Worm (Caenorhabditis elegans) whole organism, L4/young adult: ENCODE data around the gene hcp-3.

Experiments used
- W03F9.2 ChIP-seq: fragments of 150-350 bp; optimal IDR thresholded peaks from 2 replicates; lab custom pipeline; 2014; ENCODE audit warnings: missing biosample characterization, missing genetic modification characterization
- him-1 ChIP-seq: sonication (generic microtip); optimal IDR thresholded peaks from 2 replicates; lab custom pipeline; 2016; ENCODE audit warnings: missing genotype, missing genetic modification reagents, missing genetic modification characterization, missing compliant biosample characterization

DNA sequence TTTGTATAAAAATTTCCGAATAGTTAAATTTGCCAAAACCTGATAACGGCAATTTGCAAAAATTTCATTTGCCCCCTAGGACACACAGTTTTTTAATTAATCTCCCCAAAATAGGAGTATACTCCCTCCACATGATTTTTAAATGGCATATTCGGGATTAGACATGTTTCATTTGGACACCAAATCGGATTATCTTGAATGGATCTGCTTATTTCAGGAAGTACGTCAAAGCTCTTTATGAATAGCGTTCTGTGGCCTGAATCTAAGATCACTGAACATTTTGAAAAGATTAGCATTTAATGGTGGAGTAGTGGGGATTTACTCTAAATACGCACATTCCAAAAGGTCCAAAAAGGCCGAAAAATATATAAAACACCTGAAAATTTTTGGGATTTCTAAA is 42.3 kb upstream of the hcp-3 start:
- TF ChIP-seq him-1 (tag; lab: Kevin White, UChicago) (no peak), W03F9.2 (no peak)
